Worm (Caenorhabditis elegans): Measurements from ENCODE around the gene srj-54.

Gene srj-54

ce11 chrV:2891927-2892326, 32.3 kb upstream of the srj-54 start, which contains the start of gene F37B4.15:
F37B4.15 (plus strand) TSS chrV:2892227.
- TF ChIP-seq pqm-1 (tag; optimal IDR thresholded peaks at IDR 0.05) = no peak
- no peak for TF ChIP-seq ceh-34 (tag; optimal IDR thresholded peaks at IDR 0.05)
- no peak for TF ChIP-seq dve-1 (tag; optimal IDR thresholded peaks at IDR 0.05)
- TF ChIP-seq nhr-11 (tag; optimal IDR thresholded peaks at IDR 0.05) = no peak
- no peak for TF ChIP-seq ceh-30 (tag; optimal IDR thresholded peaks at IDR 0.05)
- no peak for TF ChIP-seq F13H6.1 (tag; optimal IDR thresholded peaks at IDR 0.05)
- TF ChIP-seq ceh-31 (tag; optimal IDR thresholded peaks at IDR 0.05) = no peak
- TF ChIP-seq ceh-2 (tag; optimal IDR thresholded peaks at IDR 0.05) = no peak
- no peak for TF ChIP-seq ceh-18 (tag; optimal IDR thresholded peaks at IDR 0.05)
- no peak for TF ChIP-seq unc-3 (GFP tag; conservative IDR thresholded peaks at IDR 0.05)
- TF ChIP-seq unc-3 (tag; optimal IDR thresholded peaks at IDR 0.05) = no peak
- TF ChIP-seq elt-2 (tag; optimal IDR thresholded peaks at IDR 0.05) = no peak
- TF ChIP-seq pha-4 (tag; optimal IDR thresholded peaks at IDR 0.05) = no peak

- TF ChIP-seq che-1 (tag; optimal IDR thresholded peaks at IDR 0.05) (no peak), hlh-15 (tag; optimal IDR thresholded peaks at IDR 0.05) (no peak), unc-55 (GFP tag; optimal IDR thresholded peaks at IDR 0.05) (no peak), lim-6 (tag; optimal IDR thresholded peaks at IDR 0.05) (no peak), elt-4 (tag; optimal IDR thresholded peaks at IDR 0.05) (no peak), hlh-8 (tag; optimal IDR thresholded peaks at IDR 0.05) (no peak), ceh-30 (tag; optimal IDR thresholded peaks at IDR 0.05) (no peak), elt-2 (tag; optimal IDR thresholded peaks at IDR 0.05) (no peak), pax-1 (tag; optimal IDR thresholded peaks at IDR 0.05) (no peak), mec-3 (tag; optimal IDR thresholded peaks at IDR 0.05; ENCODE audit: borderline replicate concordance) (no peak), fax-1 (tag; optimal IDR thresholded peaks at IDR 0.05) (no peak), tbx-2 (tag; optimal IDR thresholded peaks at IDR 0.05) (no peak), syd-9 (tag; optimal IDR thresholded peaks at IDR 0.05) (no peak), ztf-16 (tag; optimal IDR thresholded peaks at IDR 0.05) (no peak), ceh-22 (tag; optimal IDR thresholded peaks at IDR 0.05) (no peak), nhr-11 (tag; optimal IDR thresholded peaks at IDR 0.05) (no peak), madf-2 (tag; optimal IDR thresholded peaks at IDR 0.05) (no peak)
Observed at ce11 chrV:2888681-2889080, 29.0 kb upstream of the srj-54 start, which contains the start of gene srw-4. srw-4 (minus strand) TSS chrV:2888781.

ce11 chrV:2888265-2888664, 28.6 kb upstream of the srj-54 start:
- TF ChIP-seq pax-1 (tag; optimal IDR thresholded peaks at IDR 0.05) = no peak
- no peak for TF ChIP-seq lim-6 (tag; optimal IDR thresholded peaks at IDR 0.05)
- no peak for TF ChIP-seq nhr-232 (tag; optimal IDR thresholded peaks at IDR 0.05)
- no peak for TF ChIP-seq eyg-1 (tag; optimal IDR thresholded peaks at IDR 0.05)
- TF ChIP-seq ets-4 (tag; optimal IDR thresholded peaks at IDR 0.05) = no peak
- TF ChIP-seq pqm-1 (tag; optimal IDR thresholded peaks at IDR 0.05) = no peak
- TF ChIP-seq ceh-9 (tag; optimal IDR thresholded peaks at IDR 0.05) = no peak
- TF ChIP-seq ztf-16 (tag; optimal IDR thresholded peaks at IDR 0.05) = no peak
- TF ChIP-seq ceh-2 (tag; optimal IDR thresholded peaks at IDR 0.05) = no peak
- TF ChIP-seq lin-11 (tag; optimal IDR thresholded peaks at IDR 0.05) = no peak
- no peak for TF ChIP-seq nhr-11 (tag; optimal IDR thresholded peaks at IDR 0.05)

ce11 chrV:2884411-2884810, 24.8 kb upstream of the srj-54 start, which contains the start of gene sre-24:
sre-24 (plus strand) TSS chrV:2884711.
- TF ChIP-seq ceh-31 (tag; optimal IDR thresholded peaks at IDR 0.05) (no peak), hlh-6 (tag; optimal IDR thresholded peaks at IDR 0.05) (no peak), C38D4.7 (GFP tag; optimal IDR thresholded peaks at IDR 0.05) (no peak), Y22D7AL.16 (tag; optimal IDR thresholded peaks at IDR 0.05) (no peak), ref-2 (tag; optimal IDR thresholded peaks at IDR 0.05) (no peak)

- TF ChIP-seq K09A11.1 (tag; optimal IDR thresholded peaks at IDR 0.05; ENCODE audit: insufficient read depth) (no peak), lim-6 (tag; optimal IDR thresholded peaks at IDR 0.05) (no peak), ceh-34 (tag; optimal IDR thresholded peaks at IDR 0.05) (no peak), ceh-9 (tag; optimal IDR thresholded peaks at IDR 0.05) (no peak), nhr-232 (tag; optimal IDR thresholded peaks at IDR 0.05) (no peak), K02D7.2 (tag; optimal IDR thresholded peaks at IDR 0.05) (no peak), tbx-7 (tag; optimal IDR thresholded peaks at IDR 0.05) (no peak), ceh-14 (tag; optimal IDR thresholded peaks at IDR 0.05) (no peak), odd-2 (tag; optimal IDR thresholded peaks at IDR 0.05) (no peak), lin-11 (tag; optimal IDR thresholded peaks at IDR 0.05) (no peak), ceh-2 (tag; optimal IDR thresholded peaks at IDR 0.05) (no peak), ceh-22 (tag; optimal IDR thresholded peaks at IDR 0.05) (no peak), fax-1 (tag; optimal IDR thresholded peaks at IDR 0.05) (no peak), unc-3 (GFP tag; conservative IDR thresholded peaks at IDR 0.05) (no peak), unc-3 (tag; optimal IDR thresholded peaks at IDR 0.05) (no peak), hlh-13 (GFP tag; optimal IDR thresholded peaks at IDR 0.05) (no peak), che-1 (tag; optimal IDR thresholded peaks at IDR 0.05) (no peak), madf-2 (tag; optimal IDR thresholded peaks at IDR 0.05) (no peak)
Observed at ce11 chrV:2883097-2883496, 23.5 kb upstream of the srj-54 start.
